Fruit fly (Drosophila melanogaster) whole organism, embryonic: ENCODE data around the gene CG31178.

ENCODE experiments used
- Asciz ChIP-seq: fragments of 200-800 bp; sonication (Bioruptor generic); optimal IDR thresholded peaks from 2 replicates; lab custom pipeline; 2017; ENCODE audit warnings: missing biosample characterization, mild to moderate bottlenecking, missing genetic modification characterization, missing genetic modification reagents
- Atf3 ChIP-seq: fragments of 200-800 bp; sonication (Bioruptor generic); optimal IDR thresholded peaks from 3 replicates; lab custom pipeline; 2016; ENCODE audit warnings: missing biosample characterization, missing genetic modification characterization
- CG10366 ChIP-seq: fragments of 200-800 bp; sonication (Bioruptor generic); IDR thresholded peaks from 2 replicates; pipeline ENCODE4 v1.3.6; 2022; ENCODE audit warnings: missing biosample characterization, missing genetic modification characterization
- CG1233 ChIP-seq: fragments of 200-800 bp; sonication (Bioruptor generic); optimal IDR thresholded peaks from 4 replicates; lab custom pipeline; 2018; ENCODE audit warnings: missing biosample characterization, mild to moderate bottlenecking, missing genetic modification characterization
- CG12769 ChIP-seq: fragments of 200-800 bp; sonication (Bioruptor generic); optimal IDR thresholded peaks from 2 replicates; lab custom pipeline; 2019; ENCODE audit warnings: missing biosample characterization, mild to moderate bottlenecking, missing genetic modification characterization, moderate library complexity
- CG13894 ChIP-seq: fragments of 200-800 bp; sonication (Bioruptor generic); optimal IDR thresholded peaks from 3 replicates; lab custom pipeline; 2018; ENCODE audit warnings: missing biosample characterization, mild to moderate bottlenecking, missing genetic modification characterization, moderate library complexity
- CG15601 ChIP-seq: fragments of 200-800 bp; sonication (Bioruptor generic); optimal IDR thresholded peaks from 3 replicates; lab custom pipeline; 2019; ENCODE audit warnings: missing biosample characterization, mild to moderate bottlenecking, missing genetic modification characterization, moderate library complexity
- CG17912 ChIP-seq: fragments of 200-800 bp; sonication (Bioruptor generic); optimal IDR thresholded peaks from 2 replicates; lab custom pipeline; 2018; ENCODE audit warnings: missing biosample characterization, mild to moderate bottlenecking, missing genetic modification characterization
- CG18011 ChIP-seq: fragments of 200-800 bp; sonication (Bioruptor generic); optimal IDR thresholded peaks from 2 replicates; lab custom pipeline; 2017; ENCODE audit warnings: missing biosample characterization, missing genetic modification characterization, mild to moderate bottlenecking, moderate library complexity, missing genotype
- CG18764 ChIP-seq: fragments of 200-800 bp; sonication (Bioruptor generic); optimal IDR thresholded peaks from 3 replicates; lab custom pipeline; 2016; ENCODE audit warnings: missing biosample characterization, missing genetic modification characterization
- CG2116 ChIP-seq: fragments of 200-800 bp; sonication (Bioruptor generic); optimal IDR thresholded peaks from 3 replicates; lab custom pipeline; 2018; ENCODE audit warnings: missing biosample characterization, mild to moderate bottlenecking, missing genetic modification characterization
- CG2120 ChIP-seq: fragments of 200-800 bp; sonication (Bioruptor generic); optimal IDR thresholded peaks from 3 replicates; lab custom pipeline; 2016; ENCODE audit warnings: missing biosample characterization, missing genetic modification characterization
- CG30403 ChIP-seq: fragments of 200-800 bp; sonication (Bioruptor generic); optimal IDR thresholded peaks from 3 replicates; lab custom pipeline; 2016; ENCODE audit warnings: missing biosample characterization, missing genetic modification characterization
- CG31441 ChIP-seq: fragments of 200-800 bp; sonication (Bioruptor generic); IDR thresholded peaks from 2 replicates; pipeline ENCODE4 v1.3.6; 2022; ENCODE audit warnings: missing biosample characterization, missing genetic modification characterization
- CG33213 ChIP-seq: fragments of 200-800 bp; sonication (Bioruptor generic); optimal IDR thresholded peaks from 3 replicates; lab custom pipeline; 2016; ENCODE audit warnings: missing biosample characterization, missing genetic modification characterization
- CG3407 ChIP-seq: fragments of 200-800 bp; sonication (Bioruptor generic); optimal IDR thresholded peaks from 2 replicates; lab custom pipeline; 2018; ENCODE audit warnings: missing biosample characterization, mild to moderate bottlenecking, missing genetic modification characterization
- CG4707 ChIP-seq: fragments of 200-800 bp; sonication (Bioruptor generic); optimal IDR thresholded peaks from 2 replicates; lab custom pipeline; 2018; ENCODE audit warnings: missing biosample characterization, mild to moderate bottlenecking, missing genetic modification characterization, moderate library complexity
- CG6854 ChIP-seq: fragments of 200-800 bp; sonication (Bioruptor generic); optimal IDR thresholded peaks from 3 replicates; lab custom pipeline; 2017; ENCODE audit warnings: missing biosample characterization, mild to moderate bottlenecking, missing genetic modification characterization
- CG7928 ChIP-seq: fragments of 200-800 bp; sonication (Bioruptor generic); optimal IDR thresholded peaks from 2 replicates; lab custom pipeline; 2017; ENCODE audit warnings: missing biosample characterization, mild to moderate bottlenecking, missing genetic modification characterization
- CG9437 ChIP-seq: fragments of 200-800 bp; sonication (Bioruptor generic); optimal IDR thresholded peaks from 2 replicates; lab custom pipeline; 2018; ENCODE audit warnings: missing biosample characterization, mild to moderate bottlenecking, missing genetic modification characterization
- CrebB ChIP-seq: fragments of 200-800 bp; sonication (Bioruptor generic); optimal IDR thresholded peaks from 3 replicates; lab custom pipeline; 2018; ENCODE audit warnings: missing biosample characterization, mild to moderate bottlenecking, missing genetic modification characterization
- Dbx ChIP-seq: fragments of 200-800 bp; sonication (Bioruptor generic); IDR thresholded peaks from 3 replicates; pipeline ENCODE4 v1.3.6; 2022; ENCODE audit warnings: missing biosample characterization, missing genetic modification characterization
- Dp ChIP-seq: fragments of 200-800 bp; sonication (Bioruptor generic); optimal IDR thresholded peaks from 2 replicates; lab custom pipeline; 2018; ENCODE audit warnings: missing biosample characterization, mild to moderate bottlenecking, missing genetic modification characterization, moderate library complexity
- Dref ChIP-seq: fragments of 200-800 bp; sonication (Bioruptor generic); IDR thresholded peaks from 2 replicates; pipeline ENCODE4 v1.3.6; 2022; ENCODE audit warnings: missing biosample characterization, missing genetic modification characterization
- Hey ChIP-seq: fragments of 200-800 bp; sonication (Bioruptor generic); optimal IDR thresholded peaks from 3 replicates; lab custom pipeline; 2018; ENCODE audit warnings: missing biosample characterization, mild to moderate bottlenecking, missing genetic modification characterization
- Hmx ChIP-seq: fragments of 200-800 bp; sonication (Bioruptor generic); optimal IDR thresholded peaks from 2 replicates; lab custom pipeline; 2016; ENCODE audit warnings: missing biosample characterization, missing genetic modification characterization
- Hsf ChIP-seq: fragments of 200-800 bp; sonication (Bioruptor generic); optimal IDR thresholded peaks from 3 replicates; lab custom pipeline; 2016; ENCODE audit warnings: missing biosample characterization, missing genetic modification characterization
- Meics ChIP-seq: fragments of 200-800 bp; sonication (Bioruptor generic); optimal IDR thresholded peaks from 2 replicates; lab custom pipeline; 2017; ENCODE audit warnings: missing biosample characterization, mild to moderate bottlenecking, missing genetic modification characterization
- NFAT ChIP-seq: fragments of 200-800 bp; sonication (Bioruptor generic); IDR thresholded peaks from 2 replicates; pipeline ENCODE4 v1.3.6; 2022; ENCODE audit warnings: missing biosample characterization, missing genetic modification characterization
- NfI ChIP-seq: fragments of 200-800 bp; sonication (Bioruptor generic); optimal IDR thresholded peaks from 3 replicates; lab custom pipeline; 2018; ENCODE audit warnings: missing biosample characterization, mild to moderate bottlenecking, missing genetic modification characterization, moderate library complexity
- Opbp ChIP-seq: fragments of 200-800 bp; sonication (Bioruptor generic); IDR thresholded peaks from 3 replicates; pipeline ENCODE4 v1.3.6; 2022; ENCODE audit warnings: missing biosample characterization, missing genetic modification characterization; ENCODE audit not compliant: partially characterized antibody
- Pdp1 ChIP-seq, 2 experiments: fragments of 200-800 bp; sonication (Bioruptor generic); optimal IDR thresholded peaks; 3 replicates each; lab custom pipeline; 2016; ENCODE audit warnings: missing biosample characterization in 2 of 2, missing genetic modification characterization in 2 of 2, mild to moderate bottlenecking in 1 of 2, moderate library complexity in 1 of 2
- Ravus ChIP-seq: fragments of 200-800 bp; sonication (Bioruptor generic); IDR thresholded peaks from 2 replicates; pipeline ENCODE4 v1.3.6; 2022; ENCODE audit warnings: missing biosample characterization, missing genetic modification characterization
- Sin3A ChIP-seq: fragments of >200 bp; optimal IDR thresholded peaks from 2 replicates; lab custom pipeline; 2018
- btn ChIP-seq: fragments of 200-800 bp; sonication (Bioruptor generic); optimal IDR thresholded peaks from 2 replicates; lab custom pipeline; 2016; ENCODE audit warnings: missing biosample characterization, missing genetic modification characterization
- crc ChIP-seq: fragments of 200-800 bp; sonication (Bioruptor generic); optimal IDR thresholded peaks from 2 replicates; lab custom pipeline; 2016; ENCODE audit warnings: missing biosample characterization, missing genetic modification characterization
- crol ChIP-seq: fragments of 200-800 bp; sonication (Bioruptor generic); IDR thresholded peaks from 2 replicates; pipeline ENCODE4 v1.3.6; 2022; ENCODE audit warnings: missing biosample characterization, missing genetic modification characterization
- dimm ChIP-seq: fragments of 200-800 bp; sonication (Bioruptor generic); IDR thresholded peaks from 2 replicates; pipeline ENCODE4 v1.3.6; 2022; ENCODE audit warnings: missing biosample characterization, missing genetic modification characterization
- fd102C ChIP-seq: fragments of 200-800 bp; sonication (Bioruptor generic); optimal IDR thresholded peaks from 2 replicates; lab custom pipeline; 2018; ENCODE audit warnings: missing biosample characterization, mild to moderate bottlenecking, missing genetic modification characterization, moderate library complexity
- gcm2 ChIP-seq: fragments of 200-800 bp; sonication (Bioruptor generic); optimal IDR thresholded peaks from 2 replicates; lab custom pipeline; 2016; ENCODE audit warnings: missing biosample characterization, missing genetic modification characterization
- gfzf ChIP-seq: fragments of 200-800 bp; sonication (Bioruptor generic); optimal IDR thresholded peaks from 2 replicates; lab custom pipeline; 2016; ENCODE audit warnings: missing biosample characterization, mild to moderate bottlenecking, missing genetic modification characterization, moderate library complexity
- gt ChIP-seq: fragments of 200-800 bp; sonication (Bioruptor generic); IDR thresholded peaks from 2 replicates; pipeline ENCODE4 v1.3.6; 2022; ENCODE audit warnings: missing biosample characterization, missing genetic modification characterization
- hb ChIP-seq: fragments of 200-800 bp; sonication (Bioruptor generic); IDR thresholded peaks from 3 replicates; pipeline ENCODE4 v1.3.6; 2022; ENCODE audit warnings: missing biosample characterization, missing genetic modification characterization; ENCODE audit not compliant: partially characterized antibody
- jumu ChIP-seq: fragments of 200-800 bp; sonication (Bioruptor generic); optimal IDR thresholded peaks from 3 replicates; lab custom pipeline; 2016; ENCODE audit warnings: missing biosample characterization, missing genetic modification characterization
- phol ChIP-seq: fragments of 200-800 bp; sonication (Bioruptor generic); optimal IDR thresholded peaks from 3 replicates; lab custom pipeline; 2018; ENCODE audit warnings: missing biosample characterization, mild to moderate bottlenecking, missing genetic modification characterization, moderate library complexity
- pnt ChIP-seq: fragments of 200-800 bp; sonication (Bioruptor generic); optimal IDR thresholded peaks from 3 replicates; lab custom pipeline; 2016; ENCODE audit warnings: missing biosample characterization, missing genetic modification characterization
- scrt ChIP-seq: fragments of 200-800 bp; sonication (Bioruptor generic); optimal IDR thresholded peaks from 2 replicates; lab custom pipeline; 2018; ENCODE audit warnings: missing biosample characterization, mild to moderate bottlenecking, missing genetic modification characterization, moderate library complexity
- sd ChIP-seq: fragments of 200-800 bp; sonication (Bioruptor generic); optimal IDR thresholded peaks from 3 replicates; lab custom pipeline; 2018; ENCODE audit warnings: missing biosample characterization, mild to moderate bottlenecking, missing genetic modification characterization, moderate library complexity
- slou ChIP-seq: fragments of 200-800 bp; sonication (Bioruptor generic); optimal IDR thresholded peaks from 3 replicates; lab custom pipeline; 2016; ENCODE audit warnings: missing biosample characterization, missing genetic modification characterization
- sqz ChIP-seq: fragments of 200-800 bp; sonication (Bioruptor generic); optimal IDR thresholded peaks from 3 replicates; lab custom pipeline; 2018; ENCODE audit warnings: missing biosample characterization, mild to moderate bottlenecking, missing genetic modification characterization
- tll ChIP-seq, 2 experiments: fragments of 200-800 bp in 1 of 2; fragments of >200 bp in 1 of 2; sonication (Bioruptor generic) in 1 of 2; optimal IDR thresholded peaks; 2 replicates each; lab custom pipeline; 2017 to 2019; ENCODE audit warnings: missing biosample characterization in 2 of 2, missing genetic modification characterization in 2 of 2, mild to moderate bottlenecking in 1 of 2, moderate library complexity in 1 of 2
- ttk ChIP-seq: fragments of 200-800 bp; sonication (Bioruptor generic); IDR thresholded peaks from 2 replicates; pipeline ENCODE4 v2.1.2; 2022; ENCODE audit warnings: missing biosample characterization, missing genetic modification characterization

CG31178 gene

dm6 chr3R:21838505-21838956 is 35.0 kb upstream of the CG31178 start (continued):
- no peak for TF ChIP-seq dimm
- peak; percentile 11 for TF ChIP-seq Hsf (GFP tag; lab: Kevin White, UChicago)
- TF ChIP-seq phol (tag; lab: Kevin White, UChicago) = peak; percentile 33
- TF ChIP-seq Pdp1 (GFP tag; optimal IDR thresholded peaks at IDR 0.05; lab: Kevin White, UChicago) = peak; percentile 14 to 18
- TF ChIP-seq CG2120 (GFP tag; lab: Kevin White, UChicago) = no peak
- TF ChIP-seq CG30403 (GFP tag; lab: Kevin White, UChicago) = peak; percentile 46
- TF ChIP-seq CG15601 (tag; lab: Kevin White, UChicago) = no peak
- no peak for TF ChIP-seq Ravus
- no peak for TF ChIP-seq CG2116 (GFP tag; lab: Kevin White, UChicago)
- TF ChIP-seq fd102C (GFP tag; lab: Kevin White, UChicago) = no peak
- TF ChIP-seq sqz (GFP tag; lab: Kevin White, UChicago) = no peak
- peak; percentile 58 for TF ChIP-seq CG9437 (GFP tag; lab: Kevin White, UChicago)
- no peak for TF ChIP-seq Sin3A (lab: Kevin White, UChicago)
- TF ChIP-seq Opbp (GFP tag; lab: Robert Waterston, UW) = no peak
- no peak for TF ChIP-seq Hmx (GFP tag; lab: Kevin White, UChicago)
- TF ChIP-seq gfzf (GFP tag; lab: Kevin White, UChicago) = no peak
- no peak for TF ChIP-seq pnt
- TF ChIP-seq NFAT (GFP tag; lab: Robert Waterston, UW) = no peak
- no peak for TF ChIP-seq CG13894 (tag; lab: Kevin White, UChicago)
- TF ChIP-seq crol (GFP tag; lab: Robert Waterston, UW) = no peak
- TF ChIP-seq CG10366 (GFP tag; lab: Robert Waterston, UW) = no peak
- TF ChIP-seq scrt = no peak
- no peak for TF ChIP-seq NfI (GFP tag; lab: Kevin White, UChicago)
- no peak for TF ChIP-seq Dref (GFP tag; lab: Robert Waterston, UW)
- no peak for TF ChIP-seq CG6854 (GFP tag; lab: Kevin White, UChicago)
- no peak for TF ChIP-seq CG17912 (GFP tag; lab: Kevin White, UChicago)
- TF ChIP-seq CG1233 (GFP tag; lab: Kevin White, UChicago) = no peak
- TF ChIP-seq Atf3 (GFP tag; lab: Kevin White, UChicago) = no peak
- no peak for TF ChIP-seq CG4707 (GFP tag; lab: Kevin White, UChicago)
- TF ChIP-seq CrebB (tag; lab: Kevin White, UChicago) = no peak
- no peak for TF ChIP-seq CG12769
- no peak for TF ChIP-seq CG18764 (GFP tag; lab: Kevin White, UChicago)
- TF ChIP-seq tll (GFP tag; optimal IDR thresholded peaks at IDR 0.05; lab: Kevin White, UChicago) = no peak
- no peak for TF ChIP-seq CG18011 (GFP tag; lab: Kevin White, UChicago)
- TF ChIP-seq jumu (GFP tag; lab: Kevin White, UChicago) = peak; percentile 5
- TF ChIP-seq Dp (GFP tag; lab: Kevin White, UChicago) = no peak
- no peak for TF ChIP-seq CG3407 (GFP tag; lab: Kevin White, UChicago)
- TF ChIP-seq hb (GFP tag; lab: Robert Waterston, UW) = no peak
- no peak for TF ChIP-seq ttk
- no peak for TF ChIP-seq gcm2 (GFP tag; lab: Kevin White, UChicago)
- no peak for TF ChIP-seq CG33213 (GFP tag; lab: Kevin White, UChicago)
- TF ChIP-seq Asciz = no peak
- TF ChIP-seq crc (GFP tag; lab: Kevin White, UChicago) = no peak
- no peak for TF ChIP-seq Hey (tag; lab: Kevin White, UChicago)
- no peak for TF ChIP-seq Meics (GFP tag; lab: Kevin White, UChicago)
- no peak for TF ChIP-seq CG7928
- no peak for TF ChIP-seq slou (GFP tag; lab: Kevin White, UChicago)
- peak; percentile 56; the same call in 1 of the 2 replicates for TF ChIP-seq CG31441 (GFP tag; lab: Robert Waterston, UW)
- no peak for TF ChIP-seq Dbx (GFP tag; lab: Robert Waterston, UW)
- TF ChIP-seq btn (GFP tag; lab: Kevin White, UChicago) = no peak
- no peak for TF ChIP-seq sd (tag; lab: Kevin White, UChicago)
- no peak for TF ChIP-seq gt (GFP tag; lab: Robert Waterston, UW)
